Fruit fly (Drosophila melanogaster) whole organism, embryonic: ENCODE results near the gene CG43367.

Source experiments
- Bgb ChIP-seq: fragments of 200-800 bp; sonication (Bioruptor generic); IDR thresholded peaks from 2 replicates; pipeline ENCODE4 v1.3.6; 2022; ENCODE audit warnings: missing biosample characterization, missing genetic modification characterization; ENCODE audit not compliant: partially characterized antibody
- CG10321 ChIP-seq: fragments of 200-800 bp; sonication (Bioruptor generic); IDR thresholded peaks from 2 replicates; pipeline ENCODE4 v1.3.6; 2022; ENCODE audit warnings: missing biosample characterization, missing genetic modification characterization
- CG10462 ChIP-seq: fragments of 200-800 bp; sonication (Bioruptor generic); optimal IDR thresholded peaks from 2 replicates; lab custom pipeline; 2016; ENCODE audit warnings: missing biosample characterization, missing genetic modification characterization
- CG10543 ChIP-seq: fragments of 200-800 bp; sonication (Bioruptor generic); optimal IDR thresholded peaks from 3 replicates; lab custom pipeline; 2017; ENCODE audit warnings: missing biosample characterization, mild to moderate bottlenecking, missing genetic modification characterization, moderate library complexity
- CG13287 ChIP-seq: fragments of 200-800 bp; sonication (Bioruptor generic); IDR thresholded peaks from 2 replicates; pipeline ENCODE4 v1.3.6; 2022; ENCODE audit warnings: missing biosample characterization, missing genetic modification characterization; ENCODE audit not compliant: partially characterized antibody
- CG13894 ChIP-seq: fragments of 200-800 bp; sonication (Bioruptor generic); optimal IDR thresholded peaks from 3 replicates; lab custom pipeline; 2018; ENCODE audit warnings: missing biosample characterization, mild to moderate bottlenecking, missing genetic modification characterization, moderate library complexity
- CG14710 ChIP-seq: fragments of 200-800 bp; sonication (Bioruptor generic); optimal IDR thresholded peaks from 3 replicates; lab custom pipeline; 2019; ENCODE audit warnings: missing biosample characterization, mild to moderate bottlenecking, missing genetic modification characterization, moderate library complexity
- CG15269 ChIP-seq: fragments of 200-800 bp; sonication (Bioruptor generic); optimal IDR thresholded peaks from 2 replicates; lab custom pipeline; 2018; ENCODE audit warnings: missing biosample characterization, mild to moderate bottlenecking, missing genetic modification characterization, moderate library complexity
- CG15601 ChIP-seq: fragments of 200-800 bp; sonication (Bioruptor generic); optimal IDR thresholded peaks from 3 replicates; lab custom pipeline; 2019; ENCODE audit warnings: missing biosample characterization, mild to moderate bottlenecking, missing genetic modification characterization, moderate library complexity
- CG17385 ChIP-seq: fragments of 200-800 bp; sonication (Bioruptor generic); optimal IDR thresholded peaks from 3 replicates; lab custom pipeline; 2018; ENCODE audit warnings: missing biosample characterization, mild to moderate bottlenecking, missing genetic modification characterization
- CG17568 ChIP-seq: fragments of 200-800 bp; sonication (Bioruptor generic); optimal IDR thresholded peaks from 2 replicates; lab custom pipeline; 2018; ENCODE audit warnings: missing biosample characterization, mild to moderate bottlenecking, missing genetic modification characterization, moderate library complexity
- CG17829 ChIP-seq: fragments of 200-800 bp; optimal IDR thresholded peaks from 2 replicates; lab custom pipeline; 2019; ENCODE audit warnings: missing biosample characterization, mild to moderate bottlenecking, missing genetic modification characterization, moderate library complexity
- CG30431 ChIP-seq: fragments of 200-800 bp; sonication (Bioruptor generic); optimal IDR thresholded peaks from 2 replicates; lab custom pipeline; 2017; ENCODE audit warnings: missing biosample characterization, missing genetic modification characterization
- CG33213 ChIP-seq: fragments of 200-800 bp; sonication (Bioruptor generic); optimal IDR thresholded peaks from 3 replicates; lab custom pipeline; 2016; ENCODE audit warnings: missing biosample characterization, missing genetic modification characterization
- CG33557 ChIP-seq: fragments of 200-800 bp; sonication (Bioruptor generic); optimal IDR thresholded peaks from 2 replicates; lab custom pipeline; 2019; ENCODE audit warnings: missing biosample characterization, mild to moderate bottlenecking, missing genetic modification characterization, moderate library complexity
- CG42726 ChIP-seq: fragments of 200-800 bp; sonication (Bioruptor generic); IDR thresholded peaks from 2 replicates; pipeline ENCODE4 v1.3.6; 2022; ENCODE audit warnings: missing biosample characterization, missing genetic modification characterization; ENCODE audit not compliant: partially characterized antibody
- CG4730 ChIP-seq: fragments of 200-800 bp; sonication (Bioruptor generic); IDR thresholded peaks from 2 replicates; pipeline ENCODE4 v1.3.6; 2022; ENCODE audit warnings: missing biosample characterization, missing genetic modification characterization
- CG8281 ChIP-seq: fragments of 200-800 bp; sonication (Bioruptor generic); optimal IDR thresholded peaks from 2 replicates; lab custom pipeline; 2018; ENCODE audit warnings: missing biosample characterization, mild to moderate bottlenecking, missing genetic modification characterization, moderate library complexity
- CG8944 ChIP-seq: fragments of 200-800 bp; sonication (Bioruptor generic); optimal IDR thresholded peaks from 3 replicates; lab custom pipeline; 2016; ENCODE audit warnings: missing biosample characterization, missing genetic modification characterization
- CG9609 ChIP-seq: fragments of 200-800 bp; sonication (Bioruptor generic); optimal IDR thresholded peaks from 3 replicates; lab custom pipeline; 2016; ENCODE audit warnings: missing biosample characterization, missing genetic modification characterization
- D19A ChIP-seq: fragments of 200-800 bp; optimal IDR thresholded peaks from 3 replicates; lab custom pipeline; 2019; ENCODE audit warnings: missing biosample characterization, mild to moderate bottlenecking, missing genetic modification characterization, moderate library complexity
- Dad ChIP-seq: fragments of 200-800 bp; sonication (Bioruptor generic); optimal IDR thresholded peaks from 3 replicates; lab custom pipeline; 2016; ENCODE audit warnings: missing biosample characterization, missing genetic modification characterization
- Ets97D ChIP-seq: fragments of 200-800 bp; sonication (Bioruptor generic); optimal IDR thresholded peaks from 3 replicates; lab custom pipeline; 2016; ENCODE audit warnings: missing biosample characterization, missing genetic modification characterization
- HHEX ChIP-seq: fragments of 200-800 bp; sonication (Bioruptor generic); optimal IDR thresholded peaks from 3 replicates; lab custom pipeline; 2017; ENCODE audit warnings: missing biosample characterization, mild to moderate bottlenecking, missing genetic modification characterization, missing genetic modification reagents
- HLH4C ChIP-seq: fragments of 200-800 bp; sonication (Bioruptor generic); IDR thresholded peaks from 3 replicates; pipeline ENCODE4 v1.3.6; 2022; ENCODE audit warnings: missing biosample characterization, missing genetic modification characterization; ENCODE audit not compliant: partially characterized antibody
- HmgZ ChIP-seq: fragments of 200-800 bp; sonication (Bioruptor generic); optimal IDR thresholded peaks from 2 replicates; lab custom pipeline; 2018; ENCODE audit warnings: missing biosample characterization, mild to moderate bottlenecking, missing genetic modification characterization
- Hmr ChIP-seq: fragments of 200-800 bp; sonication (Bioruptor generic); optimal IDR thresholded peaks from 3 replicates; lab custom pipeline; 2017; ENCODE audit warnings: mild to moderate bottlenecking, missing biosample characterization, missing genetic modification reagents, missing genetic modification characterization
- Hmx ChIP-seq: fragments of 200-800 bp; sonication (Bioruptor generic); optimal IDR thresholded peaks from 2 replicates; lab custom pipeline; 2016; ENCODE audit warnings: missing biosample characterization, missing genetic modification characterization
- Hsf ChIP-seq: fragments of 200-800 bp; sonication (Bioruptor generic); optimal IDR thresholded peaks from 3 replicates; lab custom pipeline; 2016; ENCODE audit warnings: missing biosample characterization, missing genetic modification characterization
- MBD-R2 ChIP-seq: fragments of 200-800 bp; sonication (Bioruptor generic); IDR thresholded peaks from 2 replicates; pipeline ENCODE4 v1.3.6; 2022; ENCODE audit warnings: missing biosample characterization, missing genetic modification characterization
- Med ChIP-seq: fragments of 200-800 bp; sonication (Bioruptor generic); peaks from one replicate; lab custom pipeline; 2016; ENCODE audit warnings: missing biosample characterization, missing genetic modification characterization, mild to moderate bottlenecking, inconsistent platforms, moderate library complexity
- Sry-δ ChIP-seq: fragments of 200-800 bp; sonication (Bioruptor generic); optimal IDR thresholded peaks from 2 replicates; lab custom pipeline; 2016; ENCODE audit warnings: missing biosample characterization, missing genetic modification characterization
- Trl ChIP-seq, 3 experiments: fragments of >200 bp in 2 of 3; fragments of 200-800 bp in 1 of 3; sonication (Bioruptor generic) in 1 of 3; optimal IDR thresholded peaks; 2 replicates in 1 of 3; 3 replicates in 2 of 3; lab custom pipeline; 2016 to 2017; ENCODE audit warnings: missing biosample characterization in 1 of 3, missing genetic modification characterization in 1 of 3
- br ChIP-seq: fragments of >200 bp; optimal IDR thresholded peaks from 2 replicates; lab custom pipeline; 2017
- chif ChIP-seq, 2 experiments: fragments of 200-800 bp; sonication (Bioruptor generic); optimal IDR thresholded peaks; 3 replicates each; lab custom pipeline; 2016; ENCODE audit warnings: missing biosample characterization in 2 of 2, missing genetic modification characterization in 2 of 2
- cwo ChIP-seq: fragments of 200-800 bp; sonication (Bioruptor generic); optimal IDR thresholded peaks from 3 replicates; lab custom pipeline; 2017; ENCODE audit warnings: missing biosample characterization, missing genetic modification characterization, mild to moderate bottlenecking, moderate library complexity, missing genetic modification reagents
- en ChIP-seq: fragments of 200-800 bp; sonication (Bioruptor generic); optimal IDR thresholded peaks from 2 replicates; lab custom pipeline; 2016; ENCODE audit warnings: missing biosample characterization, missing genetic modification characterization
- fd64A ChIP-seq: fragments of 200-800 bp; sonication (Bioruptor generic); optimal IDR thresholded peaks from 3 replicates; lab custom pipeline; 2018; ENCODE audit warnings: missing biosample characterization, mild to moderate bottlenecking, missing genetic modification characterization
- ftz-f1 ChIP-seq: fragments of 200-800 bp; sonication (Bioruptor generic); optimal IDR thresholded peaks from 2 replicates; lab custom pipeline; 2016; ENCODE audit warnings: missing biosample characterization, missing genetic modification characterization
- gfzf ChIP-seq: fragments of 200-800 bp; sonication (Bioruptor generic); optimal IDR thresholded peaks from 2 replicates; lab custom pipeline; 2016; ENCODE audit warnings: missing biosample characterization, mild to moderate bottlenecking, missing genetic modification characterization, moderate library complexity
- hbn ChIP-seq: fragments of 200-800 bp; sonication (Bioruptor generic); IDR thresholded peaks from 2 replicates; pipeline ENCODE4 v1.3.6; 2022; ENCODE audit warnings: missing biosample characterization, missing genetic modification characterization; ENCODE audit not compliant: partially characterized antibody
- lbe ChIP-seq: fragments of 200-800 bp; sonication (Bioruptor generic); optimal IDR thresholded peaks from 2 replicates; lab custom pipeline; 2016; ENCODE audit warnings: missing biosample characterization, mild to moderate bottlenecking, missing genetic modification characterization
- peb ChIP-seq: fragments of 200-800 bp; sonication (Bioruptor generic); IDR thresholded peaks from 2 replicates; pipeline ENCODE4 v1.3.6; 2022; ENCODE audit warnings: missing biosample characterization, missing genetic modification characterization
- pita ChIP-seq: fragments of 200-800 bp; sonication (Bioruptor generic); optimal IDR thresholded peaks from 2 replicates; lab custom pipeline; 2017; ENCODE audit warnings: missing biosample characterization, mild to moderate bottlenecking, missing genetic modification characterization
- pnt ChIP-seq: fragments of 200-800 bp; sonication (Bioruptor generic); optimal IDR thresholded peaks from 3 replicates; lab custom pipeline; 2016; ENCODE audit warnings: missing biosample characterization, missing genetic modification characterization
- pzg ChIP-seq: fragments of 200-800 bp; sonication (Bioruptor generic); optimal IDR thresholded peaks from 3 replicates; lab custom pipeline; 2018; ENCODE audit warnings: missing biosample characterization, mild to moderate bottlenecking, missing genetic modification characterization, moderate library complexity
- ro ChIP-seq: fragments of 200-800 bp; sonication (Bioruptor generic); IDR thresholded peaks from 2 replicates; pipeline ENCODE4 v1.3.6; 2022; ENCODE audit warnings: missing biosample characterization, missing genetic modification characterization
- tup ChIP-seq: fragments of 200-800 bp; sonication (Bioruptor generic); optimal IDR thresholded peaks from 2 replicates; lab custom pipeline; 2016; ENCODE audit warnings: missing biosample characterization, mild to moderate bottlenecking, missing genetic modification characterization, moderate library complexity
- unc-4 ChIP-seq: fragments of 200-800 bp; sonication (Bioruptor generic); IDR thresholded peaks from 2 replicates; pipeline ENCODE4 v1.3.6; 2022; ENCODE audit warnings: missing biosample characterization, missing genetic modification characterization; ENCODE audit not compliant: partially characterized antibody
- zen2 ChIP-seq: fragments of 200-800 bp; sonication (Bioruptor generic); IDR thresholded peaks from 3 replicates; pipeline ENCODE4 v1.3.6; 2022; ENCODE audit warnings: missing biosample characterization, missing genetic modification characterization; ENCODE audit not compliant: partially characterized antibody

CG43367 gene

dm6 chr3L:4262384-4262783 lies 68.6 kb downstream of the CG43367 start, which contains the start of the genes CG11586 and VhaM9.7-a (continued):
- peak; percentile 31 for TF ChIP-seq CG10462 (GFP tag; lab: Kevin White, UChicago)
- TF ChIP-seq CG30431 (GFP tag; lab: Kevin White, UChicago) = no peak
- no peak for TF ChIP-seq tup (GFP tag; lab: Kevin White, UChicago)
- TF ChIP-seq CG8944 = no peak
- TF ChIP-seq CG13894 (tag; lab: Kevin White, UChicago) = no peak
- TF ChIP-seq D19A (tag; lab: Kevin White, UChicago) = peak; percentile 23
- TF ChIP-seq chif (GFP tag; optimal IDR thresholded peaks at IDR 0.05; lab: Kevin White, UChicago) = no peak
- no peak for TF ChIP-seq CG4730 (GFP tag; lab: Robert Waterston, UW)
- TF ChIP-seq CG8281 (tag; lab: Kevin White, UChicago) = no peak
- peak; percentile 36 for TF ChIP-seq CG17829
- TF ChIP-seq fd64A = no peak
- peak; percentile 52 for TF ChIP-seq pita (GFP tag; lab: Kevin White, UChicago)
- TF ChIP-seq CG10321 (GFP tag; lab: Robert Waterston, UW) = no peak
- TF ChIP-seq CG9609 (GFP tag; lab: Kevin White, UChicago) = no peak
- TF ChIP-seq pnt (GFP tag; lab: Kevin White, UChicago) = no peak
- no peak for TF ChIP-seq HHEX (GFP tag; lab: Kevin White, UChicago)
- peak; percentile 25 for TF ChIP-seq Hmr (GFP tag; lab: Kevin White, UChicago)
- TF ChIP-seq cwo (GFP tag; lab: Kevin White, UChicago) = no peak
- no peak for TF ChIP-seq Trl (optimal IDR thresholded peaks at IDR 0.05; lab: Kevin White, UChicago)
- no peak for TF ChIP-seq Trl (GFP tag; optimal IDR thresholded peaks at IDR 0.05; lab: Kevin White, UChicago)
- TF ChIP-seq peb (GFP tag; lab: Robert Waterston, UW) = no peak
- peak; percentile 14 for TF ChIP-seq Hsf
- TF ChIP-seq Hmx (GFP tag; lab: Kevin White, UChicago) = no peak
- TF ChIP-seq ftz-f1 (GFP tag; lab: Kevin White, UChicago) = no peak
- peak; percentile 73 for TF ChIP-seq Sry-δ
- no peak for TF ChIP-seq CG42726
- peak; percentile 55 for TF ChIP-seq Med (GFP tag; lab: Kevin White, UChicago)
- TF ChIP-seq CG33213 (GFP tag; lab: Kevin White, UChicago) = no peak
- peak; percentile 80 for TF ChIP-seq MBD-R2
- peak; percentile 56 for TF ChIP-seq gfzf (GFP tag; lab: Kevin White, UChicago)
- no peak for TF ChIP-seq CG10543 (GFP tag; lab: Kevin White, UChicago)
- no peak for TF ChIP-seq en (GFP tag; lab: Kevin White, UChicago)
- TF ChIP-seq Ets97D = peak; percentile 86
- peak; percentile 53 for TF ChIP-seq lbe (GFP tag; lab: Kevin White, UChicago)
- peak; percentile 62 for TF ChIP-seq unc-4
- TF ChIP-seq br (lab: Kevin White, UChicago) = no peak
- TF ChIP-seq CG14710 (tag; lab: Kevin White, UChicago) = peak; percentile 76
- TF ChIP-seq CG17385 = no peak
- no peak for TF ChIP-seq CG15269 (tag; lab: Kevin White, UChicago)
- peak; percentile 60 for TF ChIP-seq pzg (GFP tag; lab: Kevin White, UChicago)
- peak; percentile 80 for TF ChIP-seq CG13287
- peak; percentile 40 for TF ChIP-seq HmgZ (tag; lab: Kevin White, UChicago)
- no peak for TF ChIP-seq CG17568
- no peak for TF ChIP-seq Dad (GFP tag; lab: Kevin White, UChicago)
- peak; percentile 69 for TF ChIP-seq hbn (GFP tag; lab: Robert Waterston, UW)
- peak; percentile 63 for TF ChIP-seq Bgb (GFP tag; lab: Robert Waterston, UW)
- TF ChIP-seq CG15601 (tag; lab: Kevin White, UChicago) = peak; percentile 40
- TF ChIP-seq ro (GFP tag; lab: Robert Waterston, UW) = no peak
- TF ChIP-seq CG33557 = no peak
- TF ChIP-seq HLH4C (GFP tag; lab: Robert Waterston, UW) = peak; percentile 80
- no peak; the same call in 1 of the 3 replicates for TF ChIP-seq zen2 (GFP tag; lab: Robert Waterston, UW)
